Worm (Caenorhabditis elegans) whole organism, L4 larva: Measurements from ENCODE around the gene T23F11.2.

Experiments used
- Y75B8A.6 ChIP-seq: fragments of 200-800 bp; sonication (Bioruptor generic); IDR thresholded peaks from 2 replicates; pipeline ENCODE4 v1.3.6; 2022; ENCODE audit warnings: missing genetic modification reagents, missing genetic modification characterization, missing compliant biosample characterization
- egl-27 ChIP-seq: sonication (generic microtip); optimal IDR thresholded peaks from 3 replicates; lab custom pipeline; 2017; ENCODE audit warnings: missing biosample characterization, missing genetic modification reagents, missing genetic modification characterization
- fkh-10 ChIP-seq: fragments of 150-350 bp; optimal IDR thresholded peaks from 2 replicates; lab custom pipeline; 2014; ENCODE audit warnings: missing biosample characterization, missing genetic modification reagents, missing genetic modification characterization
- gei-8 ChIP-seq: fragments of 200-800 bp; sonication (Bioruptor generic); optimal IDR thresholded peaks from 2 replicates; lab custom pipeline; 2018; ENCODE audit warnings: mild to moderate bottlenecking, missing genetic modification characterization, missing compliant biosample characterization
- hlh-11 ChIP-seq: fragments of 200-800 bp; sonication (Bioruptor generic); optimal IDR thresholded peaks from 2 replicates; lab custom pipeline; 2018; ENCODE audit warnings: mild to moderate bottlenecking, missing genetic modification characterization, missing compliant biosample characterization
- pha-4 ChIP-seq, 2 experiments: fragments of 150-350 bp in 1 of 2; fragments of 200-800 bp in 1 of 2; sonication (Bioruptor generic) in 1 of 2; IDR thresholded peaks in 1 of 2; optimal IDR thresholded peaks in 1 of 2; 2 replicates each; pipeline versions ENCODE4 v1.3.6 to Lab custom; 2014 to 2022; ENCODE audit warnings: missing genetic modification characterization in 2 of 2, missing genetic modification reagents in 2 of 2, missing biosample characterization in 1 of 2, missing compliant biosample characterization in 1 of 2
- unc-130 ChIP-seq: sonication (generic microtip); optimal IDR thresholded peaks from 2 replicates; lab custom pipeline; 2016; ENCODE audit warnings: missing genetic modification reagents, missing genetic modification characterization, missing compliant biosample characterization

- TF ChIP-seq hlh-11 (tag; lab: Kevin White, UChicago), result no peak
- TF ChIP-seq Y75B8A.6, result no peak
- no peak for TF ChIP-seq pha-4 (GFP tag; IDR thresholded peaks at IDR 0.05; lab: Robert Waterston, UW)
- no peak for TF ChIP-seq pha-4 (tag; optimal IDR thresholded peaks at IDR 0.05; lab: Kevin White, UChicago)
- TF ChIP-seq fkh-10 (GFP tag; lab: Kevin White, UChicago), result no peak
- TF ChIP-seq gei-8 (GFP tag; lab: Kevin White, UChicago), result no peak
- TF ChIP-seq egl-27, result no peak
- TF ChIP-seq unc-130 (GFP tag; lab: Kevin White, UChicago), result no peak
Observed at ce11 chrIII:4647341-4647740, 8.0 kb downstream of the T23F11.2 start.
